Fruit fly (Drosophila melanogaster): Measurements from ENCODE around the gene CG14641.

CG14641 gene

DNA sequence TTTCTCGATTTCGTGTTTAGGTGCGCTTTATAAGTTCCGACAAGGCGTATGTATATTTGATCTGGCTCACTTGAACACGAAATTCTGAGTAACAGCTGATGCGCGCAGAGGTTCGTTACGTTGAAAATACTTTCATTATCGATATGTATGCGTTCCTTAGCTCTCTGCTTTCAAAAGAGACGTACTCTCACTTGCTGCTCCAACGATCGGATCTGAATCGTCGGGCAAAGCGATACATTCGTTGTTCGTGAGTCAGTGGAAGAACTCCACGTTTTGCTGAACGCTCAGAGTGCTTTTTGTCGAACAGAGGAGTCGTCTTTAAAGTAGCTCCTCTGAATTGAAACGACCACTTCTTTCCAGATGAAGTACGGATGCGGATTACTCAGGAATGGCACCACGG, 35.1 kb downstream of the CG14641 start, which contains the start of gene beta-Man (continued):
- TF ChIP-seq CG8290 (GFP tag; optimal IDR thresholded peaks at IDR 0.05) (peak; percentile 33), CG8290 (tag; optimal IDR thresholded peaks at IDR 0.05) (peak in 1 of 2 experiments; percentile 60), Sox102F (GFP tag; optimal IDR thresholded peaks at IDR 0.05) (no peak), wek (GFP tag; optimal IDR thresholded peaks at IDR 0.05) (no peak), z (GFP tag; IDR thresholded peaks at IDR 0.05) (no peak), trh (GFP tag; optimal IDR thresholded peaks at IDR 0.05) (no peak), cad (GFP tag; optimal IDR thresholded peaks at IDR 0.05) (no peak), CG34376 (GFP tag; optimal IDR thresholded peaks at IDR 0.05) (peak; percentile 56), Rx (GFP tag; IDR thresholded peaks at IDR 0.05) (no peak), Hey (tag; optimal IDR thresholded peaks at IDR 0.05) (no peak), CG10565 (GFP tag; optimal IDR thresholded peaks at IDR 0.05) (no peak), CG11247 (GFP tag; IDR thresholded peaks at IDR 0.05) (no peak), pita (GFP tag; optimal IDR thresholded peaks at IDR 0.05) (no peak), CG17802 (tag; optimal IDR thresholded peaks at IDR 0.05) (no peak), CG12942 (GFP tag; optimal IDR thresholded peaks at IDR 0.05) (no peak), CG13123 (GFP tag; optimal IDR thresholded peaks at IDR 0.05) (no peak), CG6254 (GFP tag; optimal IDR thresholded peaks at IDR 0.05) (no peak), CG10654 (GFP tag; optimal IDR thresholded peaks at IDR 0.05) (no peak), Asciz (GFP tag; optimal IDR thresholded peaks at IDR 0.05) (no peak), CG31224 (GFP tag; IDR thresholded peaks at IDR 0.05) (no peak), bsh (GFP tag; optimal IDR thresholded peaks at IDR 0.05) (no peak), CG15479 (GFP tag; optimal IDR thresholded peaks at IDR 0.05) (no peak), Dek (tag; optimal IDR thresholded peaks at IDR 0.05) (no peak), CG8924 (tag; optimal IDR thresholded peaks at IDR 0.05) (no peak), Six4 (GFP tag; optimal IDR thresholded peaks at IDR 0.05) (no peak), gce (GFP tag; IDR thresholded peaks at IDR 0.05) (no peak), CG4328 (GFP tag; optimal IDR thresholded peaks at IDR 0.05) (no peak), CG32772 (GFP tag; IDR thresholded peaks at IDR 0.05) (no peak), CG10431 (GFP tag; optimal IDR thresholded peaks at IDR 0.05) (no peak), B-H2 (GFP tag; optimal IDR thresholded peaks at IDR 0.05) (no peak), CG13424 (tag; optimal IDR thresholded peaks at IDR 0.05) (no peak), CG6689 (GFP tag; IDR thresholded peaks at IDR 0.05) (no peak), CG16779 (GFP tag; IDR thresholded peaks at IDR 0.05) (no peak), CG31365 (tag; optimal IDR thresholded peaks at IDR 0.05) (no peak), pzg (GFP tag; optimal IDR thresholded peaks at IDR 0.05) (peak; percentile 73), gsb (GFP tag; IDR thresholded peaks at IDR 0.05) (no peak), Mad (GFP tag; optimal IDR thresholded peaks at IDR 0.05) (no peak), bcd (GFP tag; optimal IDR thresholded peaks at IDR 0.05) (no peak), Hsf (GFP tag; optimal IDR thresholded peaks at IDR 0.05) (no peak), CG10366 (GFP tag; IDR thresholded peaks at IDR 0.05) (no peak), unpg (GFP tag; optimal IDR thresholded peaks at IDR 0.05) (no peak), ato (GFP tag; IDR thresholded peaks at IDR 0.05; ENCODE audit: partially characterized antibody) (0 out of 2 replicates have a peak, but pooled peaks have one; percentile 44), CG8359 (GFP tag; optimal IDR thresholded peaks at IDR 0.05; ENCODE audit: borderline replicate concordance) (no peak), CG14441 (GFP tag; IDR thresholded peaks at IDR 0.05) (no peak), dysf (GFP tag; IDR thresholded peaks at IDR 0.05) (no peak), CG32532 (GFP tag; IDR thresholded peaks at IDR 0.05) (no peak), CG10147 (GFP tag; optimal IDR thresholded peaks at IDR 0.05) (no peak), CG16815 (GFP tag; optimal IDR thresholded peaks at IDR 0.05) (no peak), CG11696 (GFP tag; IDR thresholded peaks at IDR 0.05) (no peak), CG17385 (GFP tag; optimal IDR thresholded peaks at IDR 0.05) (no peak), tup (GFP tag; optimal IDR thresholded peaks at IDR 0.05) (no peak), CG42726 (GFP tag; IDR thresholded peaks at IDR 0.05; ENCODE audit: partially characterized antibody) (peak; percentile 42; the same call in 1 of the 2 replicates)

Measured in whole organism, embryonic.